Fruit fly (Drosophila melanogaster) whole organism, pupa: ENCODE measurements around the gene Lamtor4.

Experiments
- CG12605 ChIP-seq: fragments of 200-800 bp; sonication (Bioruptor generic); IDR thresholded peaks from 2 replicates; pipeline ENCODE4 v1.3.6; 2022; ENCODE audit warnings: missing biosample characterization, missing genetic modification characterization
- CG17806 ChIP-seq: fragments of 200-800 bp; sonication (Bioruptor generic); optimal IDR thresholded peaks from 2 replicates; lab custom pipeline; 2018; ENCODE audit warnings: missing biosample characterization, mild to moderate bottlenecking, missing genetic modification characterization, moderate library complexity
- CG32121 ChIP-seq: fragments of 200-800 bp; sonication (Bioruptor generic); IDR thresholded peaks from 2 replicates; pipeline ENCODE4 v1.3.6; 2022; ENCODE audit warnings: missing biosample characterization, missing genetic modification characterization
- CG34367 ChIP-seq: fragments of 200-800 bp; sonication (Bioruptor generic); optimal IDR thresholded peaks from 2 replicates; lab custom pipeline; 2018; ENCODE audit warnings: missing biosample characterization, mild to moderate bottlenecking, missing genetic modification characterization
- CG4496 ChIP-seq: fragments of 200-800 bp; sonication (Bioruptor generic); IDR thresholded peaks from 3 replicates; pipeline ENCODE4 v1.3.6; 2022; ENCODE audit warnings: missing biosample characterization, missing genetic modification characterization
- CG8301 ChIP-seq: fragments of 200-800 bp; sonication (Bioruptor generic); optimal IDR thresholded peaks from 2 replicates; lab custom pipeline; 2018; ENCODE audit warnings: missing biosample characterization, mild to moderate bottlenecking, missing genetic modification characterization
- CG9948 ChIP-seq: fragments of 200-800 bp; sonication (Bioruptor generic); optimal IDR thresholded peaks from 2 replicates; lab custom pipeline; 2018; ENCODE audit warnings: missing biosample characterization, mild to moderate bottlenecking, missing genetic modification characterization, moderate library complexity
- D1 ChIP-seq: fragments of 200-800 bp; sonication (Bioruptor generic); optimal IDR thresholded peaks from 2 replicates; lab custom pipeline; 2018; ENCODE audit warnings: missing biosample characterization, mild to moderate bottlenecking, missing genetic modification characterization, moderate library complexity
- EcR ChIP-seq: fragments of 200-800 bp; sonication (Bioruptor generic); optimal IDR thresholded peaks from 3 replicates; lab custom pipeline; 2019; ENCODE audit warnings: missing biosample characterization, missing genetic modification characterization, mild to moderate bottlenecking, moderate library complexity, missing genetic modification reagents
- Snoo ChIP-seq: fragments of 200-800 bp; sonication (Bioruptor generic); optimal IDR thresholded peaks from 3 replicates; lab custom pipeline; 2017; ENCODE audit warnings: missing biosample characterization, mild to moderate bottlenecking, missing genetic modification characterization, inconsistent platforms

- no peak for TF ChIP-seq CG9948
- TF ChIP-seq CG4496 = 0 out of 3 replicates have a peak, but pooled peaks have one; percentile 37
- peak; percentile 5 for TF ChIP-seq Snoo
- no peak for TF ChIP-seq CG32121 (GFP tag; lab: Robert Waterston, UW)
- peak; percentile 25 for TF ChIP-seq EcR (GFP tag; lab: Kevin White, UChicago)
- no peak for TF ChIP-seq CG34367 (tag; lab: Kevin White, UChicago)
- no peak for TF ChIP-seq CG17806 (tag; lab: Kevin White, UChicago)
- TF ChIP-seq CG8301 (tag; lab: Kevin White, UChicago) = no peak
- peak; percentile 70 for TF ChIP-seq CG12605
- no peak for TF ChIP-seq D1 (tag; lab: Kevin White, UChicago)
These were observed 45.7 kb downstream of the Lamtor4 start, which contains the start of the genes CG10863 and CG14982 for dm6 chr3L:3942241-3943028.
